Worm (Caenorhabditis elegans) whole organism, early embryonic: ENCODE results near the gene mogs-1.

ENCODE experiments used
- B0310.2 ChIP-seq: sonication (generic microtip); optimal IDR thresholded peaks from 2 replicates; lab custom pipeline; 2016; ENCODE audit warnings: mild to moderate bottlenecking, missing genetic modification characterization, missing compliant biosample characterization
- F13C5.2 ChIP-seq: sonication (generic microtip); optimal IDR thresholded peaks from 2 replicates; lab custom pipeline; 2017; ENCODE audit warnings: mild to moderate bottlenecking, missing genetic modification characterization, inconsistent platforms, missing compliant biosample characterization
- aly-1 ChIP-seq: sonication (generic microtip); optimal IDR thresholded peaks from 2 replicates; lab custom pipeline; 2016; ENCODE audit warnings: missing genetic modification characterization, missing compliant biosample characterization
- ama-1 ChIP-seq: fragments of 150-350 bp; optimal IDR thresholded peaks from 2 replicates; lab custom pipeline; 2014
- ceh-13 ChIP-seq: fragments of 200-800 bp; sonication (Bioruptor generic); optimal IDR thresholded peaks from 2 replicates; lab custom pipeline; 2018; ENCODE audit warnings: mild to moderate bottlenecking, missing genetic modification characterization, missing compliant biosample characterization
- ceh-36 ChIP-seq: sonication (generic microtip); optimal IDR thresholded peaks from 2 replicates; lab custom pipeline; 2016; ENCODE audit warnings: missing genetic modification characterization, inconsistent platforms, missing compliant biosample characterization
- ets-7 ChIP-seq: sonication (generic microtip); optimal IDR thresholded peaks from 2 replicates; lab custom pipeline; 2016; ENCODE audit warnings: missing genotype, missing genetic modification characterization, missing compliant biosample characterization
- flt-1 ChIP-seq: fragments of 200-800 bp; sonication (Bioruptor generic); IDR thresholded peaks from 2 replicates; pipeline ENCODE4 v1.3.6; 2022; ENCODE audit warnings: missing genetic modification characterization, missing compliant biosample characterization
- hmbx-1 ChIP-seq: sonication (generic microtip); optimal IDR thresholded peaks from 2 replicates; lab custom pipeline; 2016; ENCODE audit warnings: mild to moderate bottlenecking, missing genetic modification characterization, missing compliant biosample characterization
- hmg-4 ChIP-seq: fragments of 200-800 bp; sonication (Bioruptor generic); optimal IDR thresholded peaks from 2 replicates; lab custom pipeline; 2018; ENCODE audit warnings: mild to moderate bottlenecking, missing genetic modification characterization, missing compliant biosample characterization
- hnd-1 ChIP-seq: sonication (generic microtip); optimal IDR thresholded peaks from 2 replicates; lab custom pipeline; 2016; ENCODE audit warnings: missing genetic modification characterization, missing compliant biosample characterization
- pes-1 ChIP-seq: fragments of 200-800 bp; sonication (Bioruptor generic); IDR thresholded peaks from 2 replicates; pipeline ENCODE4 v1.3.6; 2022; ENCODE audit warnings: missing genetic modification reagents, missing genetic modification characterization, missing compliant biosample characterization
- scrt-1 ChIP-seq: fragments of 200-800 bp; sonication (Bioruptor generic); IDR thresholded peaks from 2 replicates; pipeline ENCODE4 v1.3.6; 2022; ENCODE audit warnings: missing genetic modification characterization, missing compliant biosample characterization
- sea-1 ChIP-seq: fragments of 200-800 bp; sonication (Bioruptor generic); conservative IDR thresholded peaks from 2 replicates; pipeline ENCODE4 v1.3.6; 2022; ENCODE audit warnings: missing genetic modification characterization, missing compliant biosample characterization
- tbx-11 ChIP-seq: fragments of 200-800 bp; sonication (Bioruptor generic); IDR thresholded peaks from 2 replicates; pipeline ENCODE4 v1.3.6; 2022; ENCODE audit warnings: missing genetic modification characterization, missing compliant biosample characterization
- tbx-37 ChIP-seq: fragments of 200-800 bp; sonication (Bioruptor generic); conservative IDR thresholded peaks from 2 replicates; pipeline ENCODE4 v1.3.6; 2022; ENCODE audit warnings: missing genetic modification reagents, missing genetic modification characterization, missing compliant biosample characterization
- tra-4 ChIP-seq: sonication (generic microtip); optimal IDR thresholded peaks from 2 replicates; lab custom pipeline; 2017; ENCODE audit warnings: missing genetic modification characterization, missing compliant biosample characterization

The mogs-1 gene

ce11 chrIV:11008996-11009395 is 12.7 kb downstream of the mogs-1 start, which contains the start of gene F13H10.6:
Gene F13H10.6 (plus strand): TSS chrIV:11009296.
- TF ChIP-seq ets-7 (tag; lab: Kevin White, UChicago) (no peak), sea-1 (GFP tag; lab: Robert Waterston, UW) (no peak), aly-1 (tag; lab: Kevin White, UChicago) (no peak), hnd-1 (tag; lab: Kevin White, UChicago) (no peak), pes-1 (GFP tag; lab: Robert Waterston, UW) (no peak), tra-4 (no peak), scrt-1 (GFP tag; lab: Robert Waterston, UW) (no peak), ceh-13 (GFP tag; lab: Kevin White, UChicago) (no peak), flt-1 (GFP tag; lab: Robert Waterston, UW) (no peak), F13C5.2 (tag; lab: Kevin White, UChicago) (no peak), ama-1 (lab: Kevin White, UChicago) (no peak), ceh-36 (tag; lab: Kevin White, UChicago) (no peak), B0310.2 (tag; lab: Kevin White, UChicago) (no peak), tbx-37 (GFP tag; lab: Robert Waterston, UW) (no peak), tbx-11 (GFP tag; lab: Robert Waterston, UW) (no peak), hmg-4 (GFP tag; lab: Kevin White, UChicago) (no peak), hmbx-1 (tag; lab: Kevin White, UChicago) (no peak)

ce11 chrIV:11008255-11008654 is 13.5 kb downstream of the mogs-1 start:
- TF ChIP-seq hmbx-1 (tag; lab: Kevin White, UChicago) (no peak), scrt-1 (GFP tag; lab: Robert Waterston, UW) (no peak), ceh-36 (tag; lab: Kevin White, UChicago) (no peak), hmg-4 (GFP tag; lab: Kevin White, UChicago) (no peak), pes-1 (GFP tag; lab: Robert Waterston, UW) (no peak), ets-7 (tag; lab: Kevin White, UChicago) (no peak), ceh-13 (GFP tag; lab: Kevin White, UChicago) (no peak), aly-1 (tag; lab: Kevin White, UChicago) (no peak)

DNA sequence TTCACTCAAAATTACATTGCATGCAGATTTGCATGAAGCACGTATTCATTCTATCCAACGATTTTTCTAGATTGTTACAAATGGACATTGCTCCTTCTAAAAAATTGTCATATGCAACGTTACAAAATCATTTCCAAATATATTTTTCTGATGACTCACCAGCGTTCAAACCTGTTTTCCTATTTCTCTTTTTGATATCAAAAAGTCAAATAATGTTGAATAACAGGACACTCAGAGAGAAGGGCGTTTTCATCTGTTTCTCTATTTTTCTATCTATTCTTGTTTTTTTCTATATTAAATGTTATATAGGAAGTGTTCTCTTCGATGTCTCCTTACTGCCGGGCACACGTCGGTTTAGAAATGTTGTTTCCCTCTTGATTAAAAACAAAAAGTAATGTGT is 14.9 kb downstream of the mogs-1 start:
- TF ChIP-seq ceh-13 (GFP tag; lab: Kevin White, UChicago) (no peak), scrt-1 (GFP tag; lab: Robert Waterston, UW) (no peak), hnd-1 (tag; lab: Kevin White, UChicago) (no peak), aly-1 (tag; lab: Kevin White, UChicago) (no peak), pes-1 (GFP tag; lab: Robert Waterston, UW) (no peak), tra-4 (no peak), tbx-37 (GFP tag; lab: Robert Waterston, UW) (no peak), F13C5.2 (tag; lab: Kevin White, UChicago) (no peak), ama-1 (lab: Kevin White, UChicago) (no peak), ceh-36 (tag; lab: Kevin White, UChicago) (no peak), hmg-4 (GFP tag; lab: Kevin White, UChicago) (no peak), ets-7 (tag; lab: Kevin White, UChicago) (no peak), sea-1 (GFP tag; lab: Robert Waterston, UW) (no peak), tbx-11 (GFP tag; lab: Robert Waterston, UW) (no peak), B0310.2 (tag; lab: Kevin White, UChicago) (no peak)

- TF ChIP-seq tbx-11 (GFP tag; lab: Robert Waterston, UW) = no peak
- TF ChIP-seq hmbx-1 (tag; lab: Kevin White, UChicago) = no peak
- no peak for TF ChIP-seq hnd-1 (tag; lab: Kevin White, UChicago)
- TF ChIP-seq flt-1 (GFP tag; lab: Robert Waterston, UW) = no peak
- TF ChIP-seq tbx-37 (GFP tag; lab: Robert Waterston, UW) = no peak
- TF ChIP-seq ets-7 (tag; lab: Kevin White, UChicago) = no peak
- TF ChIP-seq B0310.2 (tag; lab: Kevin White, UChicago) = no peak
These were observed 15.3 kb downstream of the mogs-1 start for ce11 chrIV:11006383-11006782.

- no peak for TF ChIP-seq tbx-11 (GFP tag; lab: Robert Waterston, UW)
- TF ChIP-seq ama-1 (lab: Kevin White, UChicago) = no peak
- TF ChIP-seq scrt-1 (GFP tag; lab: Robert Waterston, UW) = no peak
- no peak for TF ChIP-seq ceh-36 (tag; lab: Kevin White, UChicago)
- no peak for TF ChIP-seq aly-1 (tag; lab: Kevin White, UChicago)
- TF ChIP-seq hmg-4 (GFP tag; lab: Kevin White, UChicago) = no peak
- no peak for TF ChIP-seq hmbx-1 (tag; lab: Kevin White, UChicago)
- TF ChIP-seq tra-4 = no peak
- no peak for TF ChIP-seq pes-1 (GFP tag; lab: Robert Waterston, UW)
- TF ChIP-seq F13C5.2 (tag; lab: Kevin White, UChicago) = no peak
- no peak for TF ChIP-seq ceh-13 (GFP tag; lab: Kevin White, UChicago)
- no peak for TF ChIP-seq hnd-1 (tag; lab: Kevin White, UChicago)
These were observed 17.5 kb downstream of the mogs-1 start, which contains the start of gene F13H10.1 for ce11 chrIV:11004273-11004672. Gene F13H10.1 (plus strand): TSS chrIV:11004573.

ce11 chrIV:11001614-11002013 is 20.1 kb downstream of the mogs-1 start, which contains the start of gene F13H10.9:
Gene F13H10.9 (plus strand): TSS chrIV:11001914.
- TF ChIP-seq sea-1 (GFP tag; lab: Robert Waterston, UW) (no peak), F13C5.2 (tag; lab: Kevin White, UChicago) (no peak), B0310.2 (tag; lab: Kevin White, UChicago) (no peak), hmbx-1 (tag; lab: Kevin White, UChicago) (no peak), flt-1 (GFP tag; lab: Robert Waterston, UW) (no peak), tbx-37 (GFP tag; lab: Robert Waterston, UW) (no peak), ceh-13 (GFP tag; lab: Kevin White, UChicago) (no peak), ets-7 (tag; lab: Kevin White, UChicago) (no peak), aly-1 (tag; lab: Kevin White, UChicago) (no peak), hmg-4 (GFP tag; lab: Kevin White, UChicago) (no peak), ama-1 (lab: Kevin White, UChicago) (no peak), ceh-36 (tag; lab: Kevin White, UChicago) (no peak), pes-1 (GFP tag; lab: Robert Waterston, UW) (no peak), tbx-11 (GFP tag; lab: Robert Waterston, UW) (no peak), tra-4 (no peak), scrt-1 (GFP tag; lab: Robert Waterston, UW) (no peak)
